Fruit fly (Drosophila melanogaster) whole organism, prepupa: Measurements from ENCODE around the gene CG15282.

Experiments used
- Blimp-1 ChIP-seq: fragments of 200-800 bp; sonication (Bioruptor generic); optimal IDR thresholded peaks from 3 replicates; lab custom pipeline; 2017; ENCODE audit warnings: missing biosample characterization, missing genetic modification characterization, mild to moderate bottlenecking, moderate library complexity, missing genetic modification reagents
- esn ChIP-seq: fragments of 200-800 bp; sonication (Bioruptor generic); optimal IDR thresholded peaks from 2 replicates; lab custom pipeline; 2016; ENCODE audit warnings: missing biosample characterization, mild to moderate bottlenecking, missing genetic modification characterization, moderate library complexity

DNA sequence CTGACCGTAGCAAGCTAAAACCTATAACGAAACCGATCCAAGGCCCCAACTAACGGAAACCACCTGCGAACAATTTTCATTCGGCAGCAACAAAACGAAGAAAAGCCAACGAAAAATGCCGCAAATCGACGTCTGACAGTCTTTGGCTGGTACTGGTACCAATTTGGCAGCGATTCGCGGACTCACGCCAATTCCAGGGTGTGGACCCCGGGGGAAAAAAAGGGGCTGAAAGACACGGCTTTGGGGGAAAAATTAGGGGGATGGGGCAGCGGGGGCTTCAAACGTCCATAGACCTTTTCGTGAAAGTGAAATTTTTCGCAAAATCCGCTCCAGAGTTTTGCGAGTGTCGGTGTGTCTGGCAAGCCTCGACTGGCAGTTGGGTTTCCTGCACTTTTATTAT, 18.7 kb upstream of the CG15282 start:
- TF ChIP-seq esn (no peak), Blimp-1 (GFP tag; lab: Kevin White, UChicago) (no peak)
